Worm (Caenorhabditis elegans) whole organism, midembryonic: Measurements from ENCODE around the gene T22B7.8.

Experiments used
- T22C8.4 ChIP-seq: fragments of 200-800 bp; sonication (Bioruptor generic); IDR thresholded peaks from 2 replicates; pipeline ENCODE4 v1.3.6; 2022; ENCODE audit warnings: missing genetic modification characterization, missing compliant biosample characterization
- cog-1 ChIP-seq: sonication (generic microtip); optimal IDR thresholded peaks from 2 replicates; lab custom pipeline; 2016; ENCODE audit warnings: missing genetic modification characterization, missing compliant biosample characterization
- flt-1 ChIP-seq: fragments of 200-800 bp; sonication (Bioruptor generic); IDR thresholded peaks from 2 replicates; pipeline ENCODE4 v1.3.6; 2022; ENCODE audit warnings: missing genetic modification characterization, missing compliant biosample characterization
- klf-2 ChIP-seq: fragments of 200-800 bp; sonication (Bioruptor generic); conservative IDR thresholded peaks from 2 replicates; pipeline ENCODE4 v1.3.6; 2022; ENCODE audit warnings: missing genetic modification reagents, missing genetic modification characterization, missing compliant biosample characterization
- med-1 ChIP-seq: sonication (generic microtip); optimal IDR thresholded peaks from 2 replicates; lab custom pipeline; 2017; ENCODE audit warnings: missing genetic modification characterization, mild to moderate bottlenecking, missing compliant biosample characterization, antibody characterized with exemption, missing genetic modification reagents; ENCODE audit not compliant: insufficient read depth
- ref-1 ChIP-seq: fragments of 200-800 bp; sonication (Bioruptor generic); conservative IDR thresholded peaks from 2 replicates; pipeline ENCODE4 v1.3.6; 2022; ENCODE audit warnings: missing genetic modification reagents, missing genetic modification characterization, missing compliant biosample characterization
- tab-1 ChIP-seq: fragments of 200-800 bp; sonication (Bioruptor generic); IDR thresholded peaks from 2 replicates; pipeline ENCODE4 v1.3.6; 2022; ENCODE audit warnings: missing genetic modification characterization, missing compliant biosample characterization
- ztf-23 ChIP-seq: fragments of 200-800 bp; sonication (Bioruptor generic); IDR thresholded peaks from 2 replicates; pipeline ENCODE4 v1.3.6; 2022; ENCODE audit warnings: missing genetic modification reagents, missing genetic modification characterization, missing compliant biosample characterization
- ztf-29 ChIP-seq: fragments of 200-800 bp; sonication (Bioruptor generic); IDR thresholded peaks from 2 replicates; pipeline ENCODE4 v1.3.6; 2022; ENCODE audit warnings: missing genetic modification reagents, missing genetic modification characterization, missing compliant biosample characterization

Gene T22B7.8

DNA sequence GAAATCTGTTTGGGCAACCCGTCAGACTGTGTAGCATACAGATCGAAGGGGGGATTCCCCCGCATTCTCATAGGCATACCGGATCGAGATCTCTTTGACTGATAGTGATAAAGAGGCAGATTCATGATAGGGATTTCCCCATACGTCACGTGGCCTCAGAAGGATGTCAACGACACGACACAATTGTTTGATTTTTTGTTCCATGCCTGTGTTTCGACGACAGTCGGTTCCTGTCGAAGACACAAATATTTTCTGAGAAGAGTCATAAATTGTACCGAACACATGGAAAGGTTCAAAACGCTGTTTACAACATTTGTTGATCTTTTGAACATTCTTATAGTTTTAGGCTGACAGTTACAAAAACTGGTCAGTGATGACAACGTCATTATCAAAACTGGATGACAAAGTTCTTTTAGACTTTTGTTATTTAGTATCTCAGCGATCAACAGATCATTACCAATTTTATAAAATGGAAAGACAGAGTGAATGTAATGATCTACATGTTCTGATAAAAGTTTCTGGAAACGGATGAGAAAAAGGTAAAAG is 3.2 kb upstream of the T22B7.8 start:
- TF ChIP-seq tab-1 (GFP tag; lab: Robert Waterston, UW) (no peak), flt-1 (no peak), ref-1 (GFP tag; lab: Robert Waterston, UW) (no peak), klf-2 (GFP tag; lab: Robert Waterston, UW) (no peak), med-1 (no peak)

DNA sequence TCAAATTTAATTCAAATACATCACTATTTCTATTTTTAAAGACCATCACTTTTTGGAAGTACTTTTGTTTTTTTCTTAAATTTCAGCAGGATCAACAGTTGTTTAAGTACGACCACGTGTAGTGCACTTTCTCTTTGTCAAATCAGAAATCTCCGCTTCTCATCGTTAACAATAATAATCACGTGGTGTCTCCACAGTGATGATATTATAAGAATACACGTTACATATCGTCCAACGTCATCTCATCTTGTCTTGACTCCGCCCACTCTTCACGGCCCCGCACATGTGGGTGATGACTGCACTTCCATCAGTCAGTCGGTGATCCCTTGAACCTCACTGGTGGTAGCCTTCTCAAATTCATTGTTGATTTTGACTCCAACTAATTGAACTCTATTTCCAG is 1.8 kb upstream of the T22B7.8 start, which contains the start of gene argn-1:
Gene argn-1, plus strand, starts transcription at position 83 of the 400 bp plus-strand sequence.
- no peak for TF ChIP-seq ztf-29 (GFP tag; lab: Robert Waterston, UW)
- TF ChIP-seq T22C8.4 (GFP tag; lab: Robert Waterston, UW) = no peak
- no peak for TF ChIP-seq cog-1 (tag; lab: Kevin White, UChicago)
- TF ChIP-seq tab-1 (GFP tag; lab: Robert Waterston, UW) = no peak
- no peak for TF ChIP-seq klf-2 (GFP tag; lab: Robert Waterston, UW)
- no peak for TF ChIP-seq flt-1
- no peak for TF ChIP-seq med-1
- TF ChIP-seq ref-1 (GFP tag; lab: Robert Waterston, UW) = no peak
- no peak for TF ChIP-seq ztf-23 (GFP tag; lab: Robert Waterston, UW)

DNA sequence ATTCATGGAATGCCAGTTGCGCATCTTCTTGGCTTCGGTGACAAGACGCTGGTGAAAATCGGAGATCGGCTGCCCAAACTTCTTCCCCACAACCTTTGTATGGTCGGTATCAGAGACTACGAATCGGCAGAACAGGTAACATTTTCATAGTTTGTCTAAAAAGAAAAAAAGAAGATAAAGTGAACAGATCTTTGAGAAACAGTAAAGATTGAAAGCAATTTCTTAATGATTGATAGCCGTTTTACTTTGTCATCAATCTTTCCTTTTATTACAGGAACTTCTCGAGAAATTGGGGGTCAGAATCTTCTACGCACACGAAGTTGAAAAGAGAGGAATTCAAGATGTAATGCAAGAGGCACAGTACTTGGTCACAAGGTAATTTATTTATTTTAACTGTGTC is 718 bp upstream of the T22B7.8 start:
- no peak for TF ChIP-seq cog-1 (tag; lab: Kevin White, UChicago)
- TF ChIP-seq tab-1 (GFP tag; lab: Robert Waterston, UW) = no peak
- no peak for TF ChIP-seq ref-1 (GFP tag; lab: Robert Waterston, UW)
- no peak for TF ChIP-seq klf-2 (GFP tag; lab: Robert Waterston, UW)
- no peak for TF ChIP-seq ztf-23 (GFP tag; lab: Robert Waterston, UW)
- TF ChIP-seq T22C8.4 (GFP tag; lab: Robert Waterston, UW) = no peak
- no peak for TF ChIP-seq flt-1
- no peak for TF ChIP-seq ztf-29 (GFP tag; lab: Robert Waterston, UW)
- TF ChIP-seq med-1 = no peak

DNA sequence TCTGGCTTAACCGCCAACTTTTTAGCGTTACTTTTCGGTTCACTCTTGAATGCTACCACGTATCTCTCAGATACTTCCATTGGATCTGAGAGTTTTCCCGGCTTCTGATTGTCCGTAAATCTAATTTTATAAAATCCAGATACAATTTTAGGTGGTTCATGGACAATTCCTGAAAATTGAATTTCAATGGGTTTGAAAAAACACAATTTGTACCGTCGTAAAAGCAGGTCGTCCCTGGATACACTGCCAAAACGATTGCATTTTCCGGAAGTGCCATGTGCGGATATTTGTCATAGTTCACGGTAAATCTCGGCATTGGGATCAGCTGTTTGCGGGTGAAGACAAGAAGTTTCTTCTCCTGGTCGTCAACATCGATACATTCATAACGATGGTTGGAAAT is 7.8 kb downstream of the T22B7.8 start:
- TF ChIP-seq T22C8.4 (GFP tag; lab: Robert Waterston, UW) (no peak), ztf-29 (GFP tag; lab: Robert Waterston, UW) (no peak), ref-1 (GFP tag; lab: Robert Waterston, UW) (no peak), klf-2 (GFP tag; lab: Robert Waterston, UW) (no peak)

DNA sequence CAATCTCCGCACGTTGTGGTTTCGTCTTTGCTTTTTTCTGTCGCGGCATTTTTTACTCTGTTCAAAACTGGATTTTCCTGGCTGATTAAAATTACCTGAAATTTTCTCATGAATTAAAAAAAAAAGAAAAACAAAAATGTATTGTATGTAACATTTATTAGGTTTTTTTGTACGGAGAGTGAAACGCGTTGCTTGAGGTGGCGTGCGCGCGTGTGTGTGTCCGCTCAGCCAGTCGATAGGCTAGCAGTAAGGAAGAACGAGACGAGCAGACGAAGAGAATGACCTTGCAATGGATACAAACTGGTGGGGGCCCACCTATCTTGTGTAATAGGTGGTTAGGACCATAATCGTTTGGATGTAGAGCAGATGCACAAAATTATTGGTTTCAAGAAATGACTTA is 9.6 kb downstream of the T22B7.8 start, which contains the start of gene T22B7.4:
Gene T22B7.4, minus strand, starts transcription at position 101 of the 400 bp plus-strand sequence.
- TF ChIP-seq tab-1 (GFP tag; lab: Robert Waterston, UW) (no peak), ztf-23 (GFP tag; lab: Robert Waterston, UW) (no peak), cog-1 (tag; lab: Kevin White, UChicago) (no peak)

DNA sequence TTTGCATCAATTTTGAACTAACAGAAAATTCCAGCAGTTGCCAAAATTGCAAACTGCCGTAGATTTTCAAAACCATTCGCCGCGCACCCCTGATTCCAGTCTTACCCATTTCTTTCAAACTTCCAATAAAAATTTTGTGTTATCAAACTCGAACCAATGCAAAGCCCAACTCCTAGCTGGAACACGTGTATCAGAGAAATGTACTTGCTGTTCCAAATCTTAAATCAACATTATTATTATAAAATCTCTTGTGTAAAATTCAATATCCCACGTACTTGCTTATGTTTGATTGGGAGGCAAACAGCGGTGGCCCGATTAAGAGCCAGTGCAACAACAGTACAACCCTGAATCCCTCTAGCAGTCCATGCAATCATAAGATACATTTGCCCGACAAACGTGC is 12.4 kb downstream of the T22B7.8 start:
- TF ChIP-seq T22C8.4 (GFP tag; lab: Robert Waterston, UW) = no peak
- no peak for TF ChIP-seq med-1
- TF ChIP-seq ref-1 (GFP tag; lab: Robert Waterston, UW) = no peak
- no peak for TF ChIP-seq klf-2 (GFP tag; lab: Robert Waterston, UW)
- no peak for TF ChIP-seq cog-1 (tag; lab: Kevin White, UChicago)
- no peak for TF ChIP-seq tab-1 (GFP tag; lab: Robert Waterston, UW)
- no peak for TF ChIP-seq flt-1
- TF ChIP-seq ztf-23 (GFP tag; lab: Robert Waterston, UW) = no peak
- no peak for TF ChIP-seq ztf-29 (GFP tag; lab: Robert Waterston, UW)

DNA sequence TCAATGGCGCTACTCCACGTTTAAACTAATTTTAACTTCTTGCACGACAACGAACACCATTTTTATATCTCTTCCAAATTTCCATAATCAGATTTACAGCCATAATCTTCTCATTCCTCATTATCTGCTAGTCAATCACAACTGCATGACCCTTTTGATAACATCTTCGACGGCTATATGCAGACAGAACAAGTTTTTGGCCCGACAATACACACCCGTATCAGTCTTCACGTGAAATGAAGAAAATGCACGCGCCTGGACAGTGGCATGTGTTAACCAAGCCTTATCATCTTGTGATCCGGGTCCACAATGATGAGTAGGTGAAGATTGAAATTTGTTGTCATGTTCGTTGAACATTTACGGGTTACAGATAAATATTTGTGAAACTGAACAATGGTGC is 13.9 kb downstream of the T22B7.8 start:
- TF ChIP-seq med-1 (no peak), ref-1 (GFP tag; lab: Robert Waterston, UW) (no peak), ztf-29 (GFP tag; lab: Robert Waterston, UW) (no peak), T22C8.4 (GFP tag; lab: Robert Waterston, UW) (no peak), tab-1 (GFP tag; lab: Robert Waterston, UW) (no peak), flt-1 (no peak), cog-1 (tag; lab: Kevin White, UChicago) (no peak), ztf-23 (GFP tag; lab: Robert Waterston, UW) (no peak), klf-2 (GFP tag; lab: Robert Waterston, UW) (no peak)

DNA sequence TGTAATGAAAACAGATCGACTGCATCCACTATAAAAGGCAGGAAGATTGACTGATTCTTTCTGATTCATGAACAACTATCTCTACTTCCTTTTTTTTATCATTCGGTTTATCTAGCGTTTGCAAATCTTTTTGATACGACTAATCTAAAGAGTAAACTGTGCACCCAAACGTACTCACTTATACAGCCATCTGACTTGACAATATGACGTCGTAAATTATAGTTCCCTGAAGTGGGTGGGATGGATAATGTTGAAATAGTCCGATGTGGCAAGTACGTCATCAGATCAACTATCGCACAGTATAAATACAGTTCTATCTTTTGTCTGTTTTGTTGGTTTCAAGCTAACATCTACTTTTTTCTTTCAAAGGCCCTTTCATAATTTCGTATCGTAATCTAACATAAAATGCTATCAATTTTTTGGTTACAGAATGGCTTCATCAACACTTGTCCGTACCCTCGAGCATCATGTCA is 15.3 kb downstream of the T22B7.8 start, which contains the start of gene T22B7.3:
Gene T22B7.3, plus strand, starts transcription at position 423 of the 473 bp plus-strand sequence.
- no peak for TF ChIP-seq ztf-23 (GFP tag; lab: Robert Waterston, UW)
- no peak for TF ChIP-seq med-1
- no peak for TF ChIP-seq T22C8.4 (GFP tag; lab: Robert Waterston, UW)
- TF ChIP-seq flt-1 = no peak
- TF ChIP-seq ref-1 (GFP tag; lab: Robert Waterston, UW) = no peak
- no peak for TF ChIP-seq tab-1 (GFP tag; lab: Robert Waterston, UW)
- TF ChIP-seq ztf-29 (GFP tag; lab: Robert Waterston, UW) = no peak

DNA sequence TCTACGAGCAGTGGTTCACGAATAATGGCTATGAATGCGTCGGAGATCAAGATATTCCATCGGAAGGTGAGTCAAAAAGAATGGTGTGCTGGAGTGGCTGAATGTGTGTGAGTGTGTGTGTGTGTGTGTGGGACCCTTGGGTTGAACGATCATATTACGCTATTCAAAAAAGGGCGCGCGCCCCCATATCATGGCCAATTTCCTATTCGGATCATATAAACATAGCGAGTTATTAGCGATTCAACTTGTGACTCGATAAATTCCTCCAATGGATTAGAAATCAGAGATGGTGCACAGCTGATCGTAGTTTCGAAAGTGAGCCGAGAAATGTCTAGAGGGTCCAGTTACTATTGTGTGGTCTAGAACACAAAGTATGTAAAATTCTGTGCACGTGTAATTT is 16.2 kb downstream of the T22B7.8 start, which contains the start of gene srv-7:
Gene srv-7, minus strand, starts transcription at position 101 of the 400 bp plus-strand sequence.
- TF ChIP-seq ztf-29 (GFP tag; lab: Robert Waterston, UW) (no peak), ztf-23 (GFP tag; lab: Robert Waterston, UW) (no peak), klf-2 (GFP tag; lab: Robert Waterston, UW) (no peak), med-1 (no peak), ref-1 (GFP tag; lab: Robert Waterston, UW) (no peak), cog-1 (tag; lab: Kevin White, UChicago) (no peak), tab-1 (GFP tag; lab: Robert Waterston, UW) (no peak), T22C8.4 (GFP tag; lab: Robert Waterston, UW) (no peak), flt-1 (no peak)

DNA sequence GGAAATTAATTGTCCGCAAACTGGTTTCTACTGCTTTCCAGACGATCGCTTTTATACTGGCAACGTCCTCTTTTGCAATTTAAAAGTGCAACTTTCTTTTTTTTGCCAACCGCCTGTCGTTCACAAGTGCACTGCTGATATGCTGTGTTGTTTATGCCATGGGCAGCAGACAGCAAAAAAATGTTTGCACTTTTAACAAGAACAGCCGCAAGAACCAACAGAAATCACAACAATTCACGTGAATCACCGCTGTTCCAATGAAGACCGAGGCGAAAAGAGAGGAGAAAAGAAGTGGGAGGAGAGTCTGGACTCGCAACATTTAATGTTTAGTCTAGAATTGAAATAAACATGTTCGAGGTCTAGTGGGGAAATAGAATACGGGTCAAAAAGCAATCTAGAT is 22.1 kb downstream of the T22B7.8 start, which contains the start of gene T22B7.7:
Gene T22B7.7, minus strand, starts transcription at position 262 of the 400 bp plus-strand sequence.
- TF ChIP-seq cog-1 (tag; lab: Kevin White, UChicago) (no peak), ztf-23 (GFP tag; lab: Robert Waterston, UW) (no peak), klf-2 (GFP tag; lab: Robert Waterston, UW) (no peak), med-1 (no peak), tab-1 (GFP tag; lab: Robert Waterston, UW) (no peak)
